Fruit fly (Drosophila melanogaster) whole organism: Measurements from ENCODE around the gene CG13024.

Source experiments
- CG8478 ChIP-seq: fragments of >200 bp; optimal IDR thresholded peaks from 2 replicates; lab custom pipeline; 2018; ENCODE audit warnings: inconsistent platforms
- Dll ChIP-seq: fragments of >200 bp; optimal IDR thresholded peaks from 2 replicates; lab custom pipeline; 2017
- EcR ChIP-seq, 2 experiments: fragments of >200 bp; optimal IDR thresholded peaks; 2 replicates each; lab custom pipeline; 2017; ENCODE audit warnings: missing biosample characterization in 2 of 2, missing genetic modification characterization in 2 of 2, missing genetic modification reagents in 2 of 2
- pan ChIP-seq: fragments of >200 bp; optimal IDR thresholded peaks from 2 replicates; lab custom pipeline; 2017
- psq ChIP-seq: fragments of >200 bp; optimal IDR thresholded peaks from 2 replicates; lab custom pipeline; 2017

DNA sequence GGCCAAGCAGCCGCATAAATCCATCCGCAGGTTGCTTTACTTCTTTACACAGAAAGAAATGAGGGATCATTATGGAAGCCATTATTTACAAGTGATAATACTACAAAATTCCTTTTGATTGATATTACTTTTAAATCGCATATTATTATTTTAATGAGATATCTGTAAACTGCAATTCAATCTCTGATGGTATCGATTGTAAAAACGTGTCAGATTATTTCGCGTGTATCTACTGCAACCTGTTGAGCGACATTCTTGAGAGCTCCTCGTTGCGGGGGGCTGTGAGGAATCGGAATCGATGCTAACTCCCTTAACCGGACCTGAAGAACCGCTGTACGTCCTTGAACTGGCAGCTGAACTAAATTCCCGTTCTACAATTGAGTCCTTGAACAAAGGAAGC lies 10.8 kb downstream of the CG13024 start:
- no peak for TF ChIP-seq psq (lab: Kevin White, UChicago)
- no peak for TF ChIP-seq EcR (GFP tag; optimal IDR thresholded peaks at IDR 0.05; lab: Kevin White, UChicago)
- no peak for TF ChIP-seq pan (lab: Kevin White, UChicago)
- TF ChIP-seq CG8478 (lab: Kevin White, UChicago) = no peak
- TF ChIP-seq Dll (lab: Kevin White, UChicago) = no peak
